Worm (Caenorhabditis elegans) whole organism, L2 larva: Measurements from ENCODE around the gene F21D12.3.
"Not testable (repeated sequence)": the region's sequence is repeated elsewhere in the genome, so short reads cannot be mapped to it uniquely, and the experiment has no call there.

Source experiments
- ZK546.5 ChIP-seq: sonication (generic microtip); optimal IDR thresholded peaks from 2 replicates; lab custom pipeline; 2017; ENCODE audit warnings: missing biosample characterization, missing genetic modification characterization
- ceh-16 ChIP-seq: fragments of 150-350 bp; optimal IDR thresholded peaks from 2 replicates; lab custom pipeline; 2014; ENCODE audit warnings: missing biosample characterization, missing genetic modification characterization
- mab-5 ChIP-seq: fragments of 150-350 bp; optimal IDR thresholded peaks from 2 replicates; lab custom pipeline; 2014; ENCODE audit warnings: missing biosample characterization, missing genetic modification characterization
- mdl-1 ChIP-seq, 2 experiments: fragments of 150-350 bp in 1 of 2; sonication (generic microtip) in 1 of 2; optimal IDR thresholded peaks; 2 replicates each; lab custom pipeline; 2017; ENCODE audit warnings: missing biosample characterization in 2 of 2, missing genetic modification characterization in 2 of 2
- nhr-11 ChIP-seq: fragments of 150-350 bp; optimal IDR thresholded peaks from 2 replicates; lab custom pipeline; 2014; ENCODE audit warnings: missing biosample characterization, missing genetic modification characterization
- nhr-237 ChIP-seq: fragments of 150-350 bp; optimal IDR thresholded peaks from 2 replicates; lab custom pipeline; 2014; ENCODE audit warnings: missing biosample characterization, missing genetic modification characterization
- nhr-77 ChIP-seq: fragments of 150-350 bp; optimal IDR thresholded peaks from 2 replicates; lab custom pipeline; 2014; ENCODE audit warnings: missing biosample characterization, missing genetic modification characterization
- ztf-1 ChIP-seq: fragments of 200-800 bp; sonication (Bioruptor generic); conservative IDR thresholded peaks from 2 replicates; pipeline ENCODE4 v1.3.6; 2022; ENCODE audit warnings: missing genetic modification characterization, missing compliant biosample characterization
- ztf-11 ChIP-seq: sonication (generic microtip); optimal IDR thresholded peaks from 2 replicates; lab custom pipeline; 2017; ENCODE audit warnings: missing biosample characterization, missing genetic modification characterization
- ztf-4 ChIP-seq: fragments of 150-350 bp; optimal IDR thresholded peaks from 2 replicates; lab custom pipeline; 2014; ENCODE audit warnings: missing biosample characterization, missing genetic modification characterization

DNA sequence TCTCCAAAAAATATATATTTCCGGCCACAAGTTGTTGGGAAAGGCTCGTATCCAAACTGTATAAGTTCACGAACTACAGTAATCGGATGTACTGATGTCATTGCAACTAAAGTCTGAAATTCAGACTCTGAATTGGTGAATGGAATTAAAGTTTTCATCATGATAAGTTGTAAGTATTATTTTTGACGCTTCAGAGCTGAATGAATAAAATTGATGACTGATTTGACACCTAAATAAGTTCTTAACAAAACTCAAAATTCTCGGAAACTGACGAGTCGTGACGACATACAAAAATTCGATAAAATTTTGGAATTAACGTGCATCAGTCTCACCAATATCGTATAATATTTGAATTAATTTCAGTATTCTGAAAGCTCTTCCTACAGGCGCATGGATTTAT is 46.4 kb upstream of the F21D12.3 start, which contains the start of gene F43E2.11:
- not testable (repeated sequence) for TF ChIP-seq nhr-237 (tag; lab: Kevin White, UChicago); nhr-77; mab-5 (tag; lab: Kevin White, UChicago); ztf-1 (GFP tag; lab: Robert Waterston, UW); ztf-11 (tag; lab: Kevin White, UChicago); mdl-1 (tag; optimal IDR thresholded peaks at IDR 0.05; lab: Kevin White, UChicago); ZK546.5 (tag; lab: Kevin White, UChicago); ztf-4 (tag; lab: Kevin White, UChicago); nhr-11 (tag; lab: Kevin White, UChicago); ceh-16 (tag; lab: Kevin White, UChicago)
